Worm (Caenorhabditis elegans): ENCODE results near the gene clec-144.

clec-144 gene

DNA sequence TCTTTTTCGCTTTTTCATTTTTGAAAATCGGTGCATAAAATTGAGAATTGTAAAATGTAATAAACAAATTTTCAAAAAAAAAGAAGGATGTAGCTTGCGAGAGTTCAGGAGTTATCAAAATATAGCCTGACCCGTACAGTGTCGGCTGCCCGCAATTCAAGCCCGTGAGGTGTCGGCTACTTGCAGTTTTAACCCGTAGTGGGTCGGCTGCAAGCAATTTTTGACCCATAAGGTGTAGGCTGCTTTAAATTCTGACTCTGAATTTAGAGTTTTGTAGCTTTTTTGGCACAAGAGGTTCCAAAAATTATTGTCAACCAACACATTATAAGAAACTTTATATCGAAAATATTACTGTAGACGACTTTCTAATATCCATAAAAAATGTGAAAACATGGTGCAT is 13.6 kb upstream of the clec-144 start (continued):
- no peak for TF ChIP-seq unc-62 (GFP tag; optimal IDR thresholded peaks at IDR 0.05 in 1 of 2)
- no peak for TF ChIP-seq unc-62 (tag; optimal IDR thresholded peaks at IDR 0.05)
- TF ChIP-seq lin-13 (GFP tag; optimal IDR thresholded peaks at IDR 0.05): peak; percentile 55
- no peak for TF ChIP-seq aly-2 (tag; optimal IDR thresholded peaks at IDR 0.05)

DNA sequence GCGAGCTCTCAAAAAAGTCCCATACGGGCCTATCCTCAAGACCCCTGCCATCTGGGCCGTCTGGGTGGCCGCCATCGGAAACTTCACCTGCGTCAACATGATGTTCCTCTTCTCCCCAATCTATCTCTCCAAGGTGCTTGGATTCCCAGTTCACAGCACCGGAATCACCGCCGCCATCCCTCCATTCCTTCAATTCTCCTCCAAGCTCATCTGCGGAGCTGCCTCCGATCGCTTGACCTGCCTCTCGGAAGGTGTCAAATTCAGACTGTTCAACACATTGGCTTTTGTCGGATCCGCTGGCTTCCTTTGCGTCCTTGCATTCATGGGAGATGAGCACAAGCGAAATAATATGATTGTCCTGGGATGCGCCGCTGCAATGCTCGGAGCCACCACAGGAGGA is 12.6 kb upstream of the clec-144 start:
- TF ChIP-seq madf-9 (GFP tag; conservative IDR thresholded peaks at IDR 0.05) (0 out of 2 replicates have a peak, but pooled peaks have one; percentile 6), skn-1 (tag; optimal IDR thresholded peaks at IDR 0.05) (no peak), set-16 (GFP tag; IDR thresholded peaks at IDR 0.05) (peak; percentile 76), egl-43 (GFP tag; IDR thresholded peaks at IDR 0.05) (0 out of 2 replicates have a peak, but pooled peaks have one; percentile 10)

DNA sequence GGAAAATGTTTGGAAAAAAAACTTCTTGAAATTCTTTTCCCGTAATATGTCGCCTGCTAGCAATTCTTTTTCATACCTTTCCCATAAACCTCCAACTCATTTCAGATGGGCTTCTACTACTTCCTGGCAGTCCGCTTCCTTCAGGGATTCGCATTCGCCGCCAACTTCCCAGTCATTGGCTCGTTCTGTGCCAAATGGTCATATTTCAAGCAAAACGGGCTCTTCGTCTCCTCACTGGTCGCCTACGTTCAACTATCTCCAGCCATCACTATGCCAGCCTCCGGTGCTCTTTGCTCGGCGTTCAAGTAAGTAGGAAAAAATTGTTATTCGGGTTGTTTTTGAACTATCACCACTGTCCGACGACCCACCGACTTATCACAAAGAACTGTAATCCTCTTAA is 11.7 kb upstream of the clec-144 start:
- TF ChIP-seq fos-1 (tag; optimal IDR thresholded peaks at IDR 0.05): no peak
- peak; percentile 27 for TF ChIP-seq aha-1 (tag)

DNA sequence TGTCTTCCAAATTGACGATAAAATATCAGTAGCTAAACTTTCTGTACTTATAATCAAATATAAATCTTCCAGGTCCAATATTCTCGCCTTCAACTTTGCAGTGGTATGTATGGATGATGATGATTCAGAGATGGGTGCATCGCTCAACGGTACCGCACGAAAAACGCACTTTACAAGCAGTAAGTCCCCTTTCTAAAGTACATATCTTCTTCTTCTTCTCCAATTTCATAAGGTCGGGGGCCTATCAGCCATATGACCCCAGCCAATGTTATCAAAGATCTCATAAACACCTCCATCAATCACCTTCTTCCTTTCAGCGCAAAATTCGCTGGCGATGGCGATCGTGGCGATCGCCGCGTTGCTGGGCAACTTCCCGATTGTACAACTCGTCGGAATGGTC is 11.1 kb upstream of the clec-144 start:
- no peak for TF ChIP-seq Y105C5A.15 (GFP tag; IDR thresholded peaks at IDR 0.05)
- TF ChIP-seq nhr-28 (tag; optimal IDR thresholded peaks at IDR 0.05): peak; percentile 13
- TF ChIP-seq rbr-2 (tag; optimal IDR thresholded peaks at IDR 0.05): no peak
- TF ChIP-seq lin-29 (GFP tag; IDR thresholded peaks at IDR 0.05): no peak
- no peak for TF ChIP-seq madf-5 (GFP tag; IDR thresholded peaks at IDR 0.05)
- no peak for TF ChIP-seq nhr-10 (tag; optimal IDR thresholded peaks at IDR 0.05)
- no peak for TF ChIP-seq spr-3 (GFP tag; optimal IDR thresholded peaks at IDR 0.05)
- TF ChIP-seq mxl-3 (GFP tag; optimal IDR thresholded peaks at IDR 0.05): no peak

DNA sequence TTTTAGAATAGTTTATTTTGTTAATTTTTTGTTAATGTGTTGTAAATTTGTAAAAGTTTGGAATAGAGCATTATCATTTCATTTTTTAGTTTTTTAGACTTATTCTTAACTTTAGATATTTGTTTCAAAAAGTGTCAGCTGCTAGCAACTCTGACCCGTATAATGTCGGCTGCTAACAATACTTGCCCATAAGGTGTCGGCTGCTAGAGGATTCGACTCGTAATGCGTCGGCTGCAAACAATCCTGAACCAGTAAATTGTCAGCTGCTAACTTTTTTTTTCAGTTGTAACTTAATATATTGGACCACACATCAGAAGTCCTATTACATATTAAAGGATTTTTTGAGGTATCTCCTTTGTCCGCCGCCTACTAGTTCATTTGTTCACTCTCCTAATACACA is 10.4 kb upstream of the clec-144 start:
- TF ChIP-seq T26A8.4 (GFP tag; IDR thresholded peaks at IDR 0.05): 0 out of 2 replicates have a peak, but pooled peaks have one; percentile 23
- TF ChIP-seq fos-1 (tag; optimal IDR thresholded peaks at IDR 0.05): no peak

DNA sequence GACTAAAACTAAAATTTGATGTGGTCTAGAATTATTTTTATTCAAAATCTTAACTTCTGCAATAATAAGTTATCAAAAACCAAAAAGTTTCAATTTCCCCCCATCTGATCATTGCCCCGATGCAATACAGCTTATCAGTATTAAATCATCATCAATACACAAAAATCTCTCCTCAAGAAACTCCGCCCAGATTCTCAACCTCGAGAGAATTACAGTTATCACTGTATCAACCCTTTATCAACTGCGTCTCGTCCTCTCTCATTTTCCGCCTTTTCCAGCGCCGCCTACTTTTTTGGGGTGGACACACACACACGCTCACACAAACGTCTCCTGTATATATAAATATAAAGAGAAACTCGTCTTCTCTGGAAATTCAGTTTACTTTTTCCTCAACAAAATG is 9.9 kb upstream of the clec-144 start, which contains the start of gene T27D12.1:
TSS of gene T27D12.1 (plus strand) at position 301 of the 400 bp plus-strand sequence.
- TF ChIP-seq arid-1 (GFP tag; conservative IDR thresholded peaks at IDR 0.05): no peak
- no peak for TF ChIP-seq pqm-1 (tag; optimal IDR thresholded peaks at IDR 0.05)
- no peak for TF ChIP-seq mdt-29 (GFP tag; IDR thresholded peaks at IDR 0.05)
- no peak for TF ChIP-seq fos-1 (tag; optimal IDR thresholded peaks at IDR 0.05)
- no peak for TF ChIP-seq daf-12 (tag; optimal IDR thresholded peaks at IDR 0.05)
- no peak for TF ChIP-seq php-3 (GFP tag; IDR thresholded peaks at IDR 0.05)

DNA sequence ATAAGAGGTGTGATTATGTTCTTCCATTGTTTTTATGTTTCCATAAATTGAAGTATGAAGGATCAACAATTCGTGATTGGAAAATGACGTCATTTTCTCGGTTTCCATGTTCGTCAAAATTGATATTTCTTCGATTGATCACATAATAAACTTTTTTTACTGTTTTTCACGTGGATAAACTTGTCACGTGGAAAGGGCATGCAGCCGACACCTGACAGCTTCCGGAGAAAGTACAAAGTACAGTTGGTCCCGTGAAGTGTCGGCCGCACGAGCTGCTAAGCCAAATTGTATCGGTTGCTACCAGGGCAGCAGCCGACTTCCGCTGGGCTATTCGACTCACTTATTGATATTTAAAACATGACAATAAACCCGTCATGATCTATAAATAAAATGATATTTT is 9.3 kb upstream of the clec-144 start:
- 0 out of 2 replicates have a peak, but pooled peaks have one; percentile 23 for TF ChIP-seq mxl-2 (GFP tag; conservative IDR thresholded peaks at IDR 0.05)
- peak; percentile 66 for TF ChIP-seq nhr-48 (tag; optimal IDR thresholded peaks at IDR 0.05)
- TF ChIP-seq hlh-11 (tag; optimal IDR thresholded peaks at IDR 0.05): peak; percentile 69
- TF ChIP-seq Y105C5A.15 (GFP tag; IDR thresholded peaks at IDR 0.05): no peak
- no peak for TF ChIP-seq ceh-82 (tag; optimal IDR thresholded peaks at IDR 0.05)
- no peak for TF ChIP-seq nhr-10 (tag; optimal IDR thresholded peaks at IDR 0.05)
- peak; percentile 21 for TF ChIP-seq hlh-30 (tag; optimal IDR thresholded peaks at IDR 0.05; ENCODE audit: insufficient read depth)
- peak in 1 of 2 experiments; percentile 53 for TF ChIP-seq unc-62 (GFP tag; optimal IDR thresholded peaks at IDR 0.05 in 1 of 2)
- TF ChIP-seq unc-62 (tag; optimal IDR thresholded peaks at IDR 0.05): no peak
- TF ChIP-seq php-3 (GFP tag; IDR thresholded peaks at IDR 0.05): no peak
- TF ChIP-seq dmd-6 (GFP tag; IDR thresholded peaks at IDR 0.05): peak; percentile 55
